Fruit fly (Drosophila melanogaster): ENCODE data around the gene CG8475.

Gene CG8475

dm6 chr2L:8165800-8166576 is 30.7 kb downstream of the CG8475 start:
- TF ChIP-seq noc (tag; optimal IDR thresholded peaks at IDR 0.05) = no peak

dm6 chr2L:8164219-8164618 is 32.5 kb downstream of the CG8475 start:
- no peak for TF ChIP-seq noc (tag; optimal IDR thresholded peaks at IDR 0.05)

dm6 chr2L:8163588-8164166 is 33.0 kb downstream of the CG8475 start:
- peak; percentile 65 for TF ChIP-seq noc (tag; optimal IDR thresholded peaks at IDR 0.05)

dm6 chr2L:8163025-8163351 is 33.7 kb downstream of the CG8475 start, which contains the start of gene Piezo:
TSS of gene Piezo (plus strand) at chr2L:8163073.
- no peak for TF ChIP-seq noc (tag; optimal IDR thresholded peaks at IDR 0.05)

dm6 chr2L:8162307-8163024 is 34.3 kb downstream of the CG8475 start, which contains the start of gene Acbp1:
TSS of gene Acbp1 (minus strand) at chr2L:8162452.
- peak; percentile 98 for TF ChIP-seq noc (tag; optimal IDR thresholded peaks at IDR 0.05)

dm6 chr2L:8161994-8162306 is 34.8 kb downstream of the CG8475 start:
- TF ChIP-seq noc (tag; optimal IDR thresholded peaks at IDR 0.05) = no peak

DNA sequence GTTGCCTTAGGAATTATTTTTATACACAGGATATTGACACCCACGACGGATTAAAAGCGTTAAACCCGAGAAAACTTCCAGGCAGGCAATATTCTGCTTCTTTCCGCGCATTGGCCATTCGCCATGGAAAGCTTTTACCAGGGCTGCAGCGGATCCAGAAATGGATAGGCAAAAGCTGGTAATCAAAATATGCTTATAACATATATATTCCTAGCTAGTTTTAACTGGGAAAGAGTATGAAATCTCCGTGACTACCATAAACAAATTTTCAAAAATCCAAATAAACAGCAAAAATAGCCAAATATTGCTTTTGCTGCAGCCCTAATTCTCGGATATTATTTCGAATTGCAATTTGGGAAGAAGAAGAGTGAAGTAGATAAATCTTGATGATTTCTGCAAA is 37.2 kb downstream of the CG8475 start, which contains the start of the genes PAPLA1 and Rbsn-5:
Gene PAPLA1, minus strand, starts transcription at position 141 of the 400 bp plus-strand sequence.
Gene Rbsn-5, plus strand, starts transcription at position 335 of the 400 bp plus-strand sequence.
- peak; percentile 93 for TF ChIP-seq noc (tag; optimal IDR thresholded peaks at IDR 0.05)

- TF ChIP-seq noc (tag; optimal IDR thresholded peaks at IDR 0.05) = no peak
These were observed 39.6 kb downstream of the CG8475 start for dm6 chr2L:8157166-8157565.

- peak; percentile 73 for TF ChIP-seq noc (tag; optimal IDR thresholded peaks at IDR 0.05)
These were observed 40.0 kb downstream of the CG8475 start for dm6 chr2L:8156682-8157081.

DNA sequence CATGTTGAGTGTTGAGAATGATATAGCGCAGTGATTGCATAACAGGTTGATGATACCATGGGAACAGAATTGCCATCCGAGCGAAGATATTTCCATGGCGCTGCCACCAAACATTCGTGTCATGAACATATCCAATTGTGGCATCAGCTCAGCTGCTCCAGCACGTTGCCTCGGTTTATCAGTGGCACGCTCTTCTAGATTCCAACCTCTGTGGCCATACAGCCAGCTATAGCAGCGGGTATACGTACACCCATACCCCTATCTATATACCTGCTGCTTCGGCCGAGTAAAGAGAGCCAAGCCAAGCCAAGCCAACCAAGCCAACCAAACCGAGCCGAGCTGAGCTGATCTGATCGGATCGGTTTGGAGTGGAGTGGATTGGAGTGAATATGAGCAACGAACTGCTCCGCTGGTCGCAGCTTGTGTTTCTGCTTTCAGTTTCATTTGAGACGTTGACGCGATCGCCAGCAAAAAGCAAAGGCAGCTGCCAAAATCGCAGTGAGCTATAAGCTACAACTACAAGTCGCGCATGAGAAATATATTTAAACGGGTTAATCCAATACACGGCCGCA is 48.1 kb downstream of the CG8475 start:
- no peak for TF ChIP-seq noc (tag; optimal IDR thresholded peaks at IDR 0.05)

- no peak for TF ChIP-seq noc (tag; optimal IDR thresholded peaks at IDR 0.05)
These were observed 49.6 kb downstream of the CG8475 start, which contains the start of gene CG31606 for dm6 chr2L:8146994-8147661. TSS of gene CG31606 (plus strand) at chr2L:8147611.

dm6 chr2L:8145067-8145808 is 51.5 kb downstream of the CG8475 start, which contains the start of the genes CG42763 and CG43394:
TSS of gene CG42763 (minus strand) at chr2L:8145107.
TSS of gene CG43394 (plus strand) at chr2L:8145758.
- TF ChIP-seq noc (tag; optimal IDR thresholded peaks at IDR 0.05) = no peak

- TF ChIP-seq noc (tag; optimal IDR thresholded peaks at IDR 0.05) = no peak
These were observed 52.8 kb downstream of the CG8475 start, which contains the start of gene CG42762 for dm6 chr2L:8143947-8144346. TSS of gene CG42762 (minus strand) at chr2L:8144047.

DNA sequence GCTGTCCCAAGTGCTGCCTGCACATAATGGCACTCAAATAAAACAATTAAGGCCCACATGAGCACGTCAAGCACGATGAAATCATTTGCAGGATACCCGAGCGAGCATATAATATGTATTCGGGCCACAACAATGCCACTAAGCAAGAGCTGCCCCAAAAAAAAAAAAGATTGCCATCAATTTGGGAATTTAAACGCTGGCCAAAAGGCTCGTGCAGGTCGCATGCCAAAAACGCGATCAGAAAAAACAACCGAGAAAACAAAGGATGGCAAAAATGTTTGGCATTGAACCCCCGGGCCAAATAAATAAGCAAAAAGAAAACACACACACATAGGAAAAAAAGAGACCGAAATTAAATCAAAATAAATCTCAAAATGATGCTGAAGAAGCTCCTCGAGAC is 54.0 kb downstream of the CG8475 start:
- no peak for TF ChIP-seq noc (tag; optimal IDR thresholded peaks at IDR 0.05)
